Fruit fly (Drosophila melanogaster) whole organism, embryonic: ENCODE measurements around the gene Lsd-1.
A peak's percentile ranks its signal among the peaks of the same experiment; 100 is the strongest.

ENCODE experiments used
- ATbp ChIP-seq: fragments of 200-800 bp; sonication (Bioruptor generic); optimal IDR thresholded peaks from 2 replicates; lab custom pipeline; 2017; ENCODE audit warnings: missing biosample characterization, mild to moderate bottlenecking, missing genetic modification characterization, missing genetic modification reagents
- Adf1 ChIP-seq: fragments of 200-800 bp; sonication (Bioruptor generic); IDR thresholded peaks from 2 replicates; pipeline ENCODE4 v1.3.6; 2022; ENCODE audit warnings: missing biosample characterization, missing genetic modification characterization
- BEAF-32 ChIP-seq: fragments of 200-800 bp; sonication (Bioruptor generic); optimal IDR thresholded peaks from 3 replicates; lab custom pipeline; 2017; ENCODE audit warnings: missing biosample characterization, missing genetic modification characterization, mild to moderate bottlenecking, moderate library complexity, missing genetic modification reagents
- CG10654 ChIP-seq: fragments of 200-800 bp; sonication (Bioruptor generic); optimal IDR thresholded peaks from 2 replicates; lab custom pipeline; 2016; ENCODE audit warnings: missing biosample characterization, missing genetic modification characterization
- CG15011 ChIP-seq: fragments of 200-800 bp; sonication (Bioruptor generic); optimal IDR thresholded peaks from 3 replicates; lab custom pipeline; 2018; ENCODE audit warnings: missing biosample characterization, mild to moderate bottlenecking, missing genetic modification characterization
- CG15514 ChIP-seq: fragments of 200-800 bp; sonication (Bioruptor generic); optimal IDR thresholded peaks from 3 replicates; lab custom pipeline; 2017; ENCODE audit warnings: missing biosample characterization, missing genetic modification characterization, mild to moderate bottlenecking, moderate library complexity, missing genetic modification reagents
- CG1603 ChIP-seq: fragments of 200-800 bp; sonication (Bioruptor generic); optimal IDR thresholded peaks from 2 replicates; lab custom pipeline; 2019; ENCODE audit warnings: missing biosample characterization, mild to moderate bottlenecking, missing genetic modification characterization, moderate library complexity
- CG16813 ChIP-seq: fragments of 200-800 bp; sonication (Bioruptor generic); IDR thresholded peaks from 3 replicates; pipeline ENCODE4 v1.3.6; 2022; ENCODE audit warnings: missing biosample characterization, missing genetic modification characterization; ENCODE audit not compliant: partially characterized antibody
- CG16815 ChIP-seq: fragments of 200-800 bp; sonication (Bioruptor generic); optimal IDR thresholded peaks from 3 replicates; lab custom pipeline; 2017; ENCODE audit warnings: missing biosample characterization, mild to moderate bottlenecking, missing genetic modification characterization
- CG17359 ChIP-seq: fragments of 200-800 bp; sonication (Bioruptor generic); optimal IDR thresholded peaks from 3 replicates; lab custom pipeline; 2018; ENCODE audit warnings: missing biosample characterization, mild to moderate bottlenecking, missing genetic modification characterization, moderate library complexity
- CG17568 ChIP-seq: fragments of 200-800 bp; sonication (Bioruptor generic); optimal IDR thresholded peaks from 2 replicates; lab custom pipeline; 2018; ENCODE audit warnings: missing biosample characterization, mild to moderate bottlenecking, missing genetic modification characterization, moderate library complexity
- CG2678 ChIP-seq: fragments of 200-800 bp; sonication (Bioruptor generic); optimal IDR thresholded peaks from 3 replicates; lab custom pipeline; 2019; ENCODE audit warnings: missing biosample characterization, mild to moderate bottlenecking, missing genetic modification characterization, moderate library complexity
- CG31365 ChIP-seq: fragments of 200-800 bp; sonication (Bioruptor generic); optimal IDR thresholded peaks from 2 replicates; lab custom pipeline; 2018; ENCODE audit warnings: missing biosample characterization, mild to moderate bottlenecking, missing genetic modification characterization
- CG34422 ChIP-seq: fragments of 200-800 bp; sonication (Bioruptor generic); IDR thresholded peaks from 3 replicates; pipeline ENCODE4 v1.3.6; 2022; ENCODE audit warnings: missing biosample characterization, missing genetic modification characterization
- CG6791 ChIP-seq: fragments of 200-800 bp; sonication (Bioruptor generic); IDR thresholded peaks from 3 replicates; pipeline ENCODE4 v1.3.6; 2022; ENCODE audit warnings: missing biosample characterization, missing genetic modification characterization; ENCODE audit not compliant: partially characterized antibody
- CG7372 ChIP-seq: fragments of 200-800 bp; sonication (Bioruptor generic); IDR thresholded peaks from 2 replicates; pipeline ENCODE4 v1.3.6; 2022; ENCODE audit warnings: missing biosample characterization, missing genetic modification characterization
- CG8290 ChIP-seq, 3 experiments: fragments of 200-800 bp; sonication (Bioruptor generic); optimal IDR thresholded peaks; 2 replicates each; lab custom pipeline; 2016 to 2019; ENCODE audit warnings: missing biosample characterization in 3 of 3, missing genetic modification characterization in 3 of 3, mild to moderate bottlenecking in 2 of 3, moderate library complexity in 1 of 3
- CG8944 ChIP-seq: fragments of 200-800 bp; sonication (Bioruptor generic); optimal IDR thresholded peaks from 3 replicates; lab custom pipeline; 2016; ENCODE audit warnings: missing biosample characterization, missing genetic modification characterization
- CG9215 ChIP-seq: fragments of 200-800 bp; sonication (Bioruptor generic); IDR thresholded peaks from 2 replicates; pipeline ENCODE4 v1.3.6; 2022; ENCODE audit warnings: missing biosample characterization, missing genetic modification characterization
- CkIIα-i1 ChIP-seq: fragments of 200-800 bp; sonication (Bioruptor generic); IDR thresholded peaks from 2 replicates; pipeline ENCODE4 v1.3.6; 2022; ENCODE audit warnings: missing biosample characterization, missing genetic modification characterization
- Dip3 ChIP-seq: fragments of 200-800 bp; sonication (Bioruptor generic); optimal IDR thresholded peaks from 3 replicates; lab custom pipeline; 2016; ENCODE audit warnings: missing biosample characterization, missing genetic modification characterization
- E2f2 ChIP-seq: fragments of 200-800 bp; sonication (Bioruptor generic); IDR thresholded peaks from 2 replicates; pipeline ENCODE4 v1.3.6; 2022; ENCODE audit warnings: missing biosample characterization, missing genetic modification characterization
- Ets97D ChIP-seq: fragments of 200-800 bp; sonication (Bioruptor generic); optimal IDR thresholded peaks from 3 replicates; lab custom pipeline; 2016; ENCODE audit warnings: missing biosample characterization, missing genetic modification characterization
- Gsc ChIP-seq: fragments of 200-800 bp; sonication (Bioruptor generic); IDR thresholded peaks from 2 replicates; pipeline ENCODE4 v1.3.6; 2022; ENCODE audit warnings: missing biosample characterization, missing genetic modification characterization
- Med ChIP-seq: fragments of 200-800 bp; sonication (Bioruptor generic); peaks from one replicate; lab custom pipeline; 2016; ENCODE audit warnings: missing biosample characterization, missing genetic modification characterization, mild to moderate bottlenecking, inconsistent platforms, moderate library complexity
- Optix ChIP-seq: fragments of 200-800 bp; sonication (Bioruptor generic); IDR thresholded peaks from 3 replicates; pipeline ENCODE4 v1.3.6; 2022; ENCODE audit warnings: missing biosample characterization, missing genetic modification characterization
- Pdp1 ChIP-seq, 2 experiments: fragments of 200-800 bp; sonication (Bioruptor generic); optimal IDR thresholded peaks; 3 replicates each; lab custom pipeline; 2016; ENCODE audit warnings: missing biosample characterization in 2 of 2, missing genetic modification characterization in 2 of 2, mild to moderate bottlenecking in 1 of 2, moderate library complexity in 1 of 2
- Rx ChIP-seq: fragments of 200-800 bp; sonication (Bioruptor generic); IDR thresholded peaks from 2 replicates; pipeline ENCODE4 v1.3.6; 2022; ENCODE audit warnings: missing biosample characterization, missing genetic modification characterization
- Trl ChIP-seq, 3 experiments: fragments of >200 bp in 2 of 3; fragments of 200-800 bp in 1 of 3; sonication (Bioruptor generic) in 1 of 3; optimal IDR thresholded peaks; 2 replicates in 1 of 3; 3 replicates in 2 of 3; lab custom pipeline; 2016 to 2017; ENCODE audit warnings: missing biosample characterization in 1 of 3, missing genetic modification characterization in 1 of 3
- br ChIP-seq: fragments of >200 bp; optimal IDR thresholded peaks from 2 replicates; lab custom pipeline; 2017
- corto ChIP-seq: fragments of 200-800 bp; sonication (Bioruptor generic); optimal IDR thresholded peaks from 2 replicates; lab custom pipeline; 2016; ENCODE audit warnings: missing biosample characterization, mild to moderate bottlenecking, missing genetic modification characterization, moderate library complexity
- ftz-f1 ChIP-seq: fragments of 200-800 bp; sonication (Bioruptor generic); optimal IDR thresholded peaks from 2 replicates; lab custom pipeline; 2016; ENCODE audit warnings: missing biosample characterization, missing genetic modification characterization
- gsb ChIP-seq: fragments of 200-800 bp; sonication (Bioruptor generic); IDR thresholded peaks from 2 replicates; pipeline ENCODE4 v1.3.6; 2022; ENCODE audit warnings: missing biosample characterization, missing genetic modification characterization
- gsb-n ChIP-seq: fragments of 200-800 bp; sonication (Bioruptor generic); optimal IDR thresholded peaks from 3 replicates; lab custom pipeline; 2018; ENCODE audit warnings: missing biosample characterization, mild to moderate bottlenecking, missing genetic modification characterization
- hkb ChIP-seq, 2 experiments: fragments of 200-800 bp in 1 of 2; fragments of >200 bp in 1 of 2; sonication (Bioruptor generic) in 1 of 2; IDR thresholded peaks in 1 of 2; optimal IDR thresholded peaks in 1 of 2; 2 replicates each; pipeline versions ENCODE4 v1.3.6 to Lab custom; 2017 to 2022; ENCODE audit warnings: missing biosample characterization in 1 of 2, missing genetic modification characterization in 1 of 2
- lov ChIP-seq, 2 experiments: fragments of 200-800 bp in 1 of 2; fragments of >200 bp in 1 of 2; sonication (Bioruptor generic) in 1 of 2; IDR thresholded peaks in 1 of 2; optimal IDR thresholded peaks in 1 of 2; 2 replicates in 1 of 2; 3 replicates in 1 of 2; pipeline versions ENCODE4 v1.3.6 to Lab custom; 2017 to 2022; ENCODE audit warnings: missing biosample characterization in 1 of 2, missing genetic modification characterization in 1 of 2
- maf-S ChIP-seq: fragments of 200-800 bp; sonication (Bioruptor generic); optimal IDR thresholded peaks from 2 replicates; lab custom pipeline; 2016; ENCODE audit warnings: missing biosample characterization, missing genetic modification characterization
- mam ChIP-seq: fragments of 200-800 bp; sonication (Bioruptor generic); optimal IDR thresholded peaks from 3 replicates; lab custom pipeline; 2016; ENCODE audit warnings: missing biosample characterization, missing genetic modification characterization
- p53 ChIP-seq: fragments of 200-800 bp; sonication (Bioruptor generic); optimal IDR thresholded peaks from 2 replicates; lab custom pipeline; 2016; ENCODE audit warnings: missing biosample characterization, missing genetic modification characterization
- peb ChIP-seq: fragments of 200-800 bp; sonication (Bioruptor generic); IDR thresholded peaks from 2 replicates; pipeline ENCODE4 v1.3.6; 2022; ENCODE audit warnings: missing biosample characterization, missing genetic modification characterization
- schlank ChIP-seq: fragments of 200-800 bp; sonication (Bioruptor generic); optimal IDR thresholded peaks from 2 replicates; lab custom pipeline; 2018; ENCODE audit warnings: missing biosample characterization, mild to moderate bottlenecking, missing genetic modification characterization
- scrt ChIP-seq: fragments of 200-800 bp; sonication (Bioruptor generic); optimal IDR thresholded peaks from 2 replicates; lab custom pipeline; 2018; ENCODE audit warnings: missing biosample characterization, mild to moderate bottlenecking, missing genetic modification characterization, moderate library complexity
- shn ChIP-seq: fragments of 200-800 bp; sonication (Bioruptor generic); optimal IDR thresholded peaks from 3 replicates; lab custom pipeline; 2016; ENCODE audit warnings: missing biosample characterization, missing genetic modification characterization
- so ChIP-seq: fragments of 200-800 bp; sonication (Bioruptor generic); IDR thresholded peaks from 3 replicates; pipeline ENCODE4 v1.3.6; 2022; ENCODE audit warnings: missing biosample characterization, missing genetic modification characterization
- tio ChIP-seq: fragments of 200-800 bp; sonication (Bioruptor generic); optimal IDR thresholded peaks from 2 replicates; lab custom pipeline; 2017; ENCODE audit warnings: missing biosample characterization, missing genetic modification characterization, inconsistent platforms
- toy ChIP-seq: fragments of 200-800 bp; sonication (Bioruptor generic); IDR thresholded peaks from 2 replicates; pipeline ENCODE4 v1.3.6; 2022; ENCODE audit warnings: missing biosample characterization, missing genetic modification characterization
- trh ChIP-seq: fragments of 200-800 bp; sonication (Bioruptor generic); optimal IDR thresholded peaks from 2 replicates; lab custom pipeline; 2016; ENCODE audit warnings: missing biosample characterization, missing genetic modification characterization
- vnd ChIP-seq: fragments of 200-800 bp; sonication (Bioruptor generic); IDR thresholded peaks from 3 replicates; pipeline ENCODE4 v1.3.6; 2022; ENCODE audit warnings: missing biosample characterization, missing genetic modification characterization; ENCODE audit not compliant: partially characterized antibody

The Lsd-1 gene

DNA sequence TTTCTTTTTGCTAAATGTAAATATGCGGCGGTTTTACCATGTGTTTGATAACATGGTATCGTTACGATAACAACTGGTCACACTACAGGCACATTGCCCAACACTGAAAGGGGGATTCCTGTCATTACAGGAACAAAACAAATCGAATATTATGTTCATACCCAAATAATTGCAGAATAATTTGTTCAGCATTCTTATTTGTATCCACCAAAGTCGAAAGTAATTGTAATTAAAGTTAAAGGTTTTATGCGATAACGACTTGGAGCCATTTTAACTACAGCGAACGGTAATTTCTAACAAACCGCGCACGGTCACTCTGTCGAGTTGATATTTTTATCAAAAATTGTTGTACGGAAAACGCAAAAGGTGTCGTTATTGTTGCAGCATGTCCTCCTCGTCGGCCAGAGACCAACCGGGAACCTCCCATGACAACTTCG is 3.8 kb downstream of the Lsd-1 start, which contains the start of the genes CG10214 and CG10375 (continued):
- TF ChIP-seq Optix (GFP tag; lab: Robert Waterston, UW) (0 out of 3 replicates have a peak, but pooled peaks have one; percentile 25), gsb (GFP tag; lab: Robert Waterston, UW) (no peak), trh (peak; percentile 41), schlank (tag; lab: Kevin White, UChicago) (peak; percentile 30), CG34422 (GFP tag; lab: Robert Waterston, UW) (peak; percentile 34; the same call in 1 of the 3 replicates), peb (GFP tag; lab: Robert Waterston, UW) (no peak), CG16815 (GFP tag; lab: Kevin White, UChicago) (peak; percentile 20), p53 (GFP tag; lab: Kevin White, UChicago) (peak; percentile 48), corto (GFP tag; lab: Kevin White, UChicago) (no peak), ftz-f1 (GFP tag; lab: Kevin White, UChicago) (peak; percentile 25), E2f2 (GFP tag; lab: Robert Waterston, UW) (peak; percentile 69), toy (no peak), CG1603 (tag; lab: Kevin White, UChicago) (peak; percentile 94), vnd (GFP tag; lab: Robert Waterston, UW) (no peak), CG2678 (tag; lab: Kevin White, UChicago) (peak; percentile 74), shn (GFP tag; lab: Kevin White, UChicago) (peak; percentile 83), Pdp1 (GFP tag; optimal IDR thresholded peaks at IDR 0.05; lab: Kevin White, UChicago) (peak; percentile 81 to 96), CG31365 (tag; lab: Kevin White, UChicago) (no peak), ATbp (GFP tag; lab: Kevin White, UChicago) (no peak), CG16813 (peak; percentile 50), mam (peak; percentile 87), CG15011 (GFP tag; lab: Kevin White, UChicago) (no peak), hkb (optimal IDR thresholded peaks at IDR 0.05; lab: Kevin White, UChicago) (peak; percentile 49), hkb (GFP tag; IDR thresholded peaks at IDR 0.05; lab: Robert Waterston, UW) (peak; percentile 68), CG9215 (GFP tag; lab: Robert Waterston, UW) (peak; percentile 57; the same call in 1 of the 2 replicates), br (lab: Kevin White, UChicago) (no peak), CG8944 (GFP tag; lab: Kevin White, UChicago) (peak; percentile 78), BEAF-32 (GFP tag; lab: Kevin White, UChicago) (peak; percentile 72), Gsc (GFP tag; lab: Robert Waterston, UW) (no peak), Adf1 (no peak; the same call in 1 of the 2 replicates), Trl (optimal IDR thresholded peaks at IDR 0.05; lab: Kevin White, UChicago) (no peak), Trl (GFP tag; optimal IDR thresholded peaks at IDR 0.05; lab: Kevin White, UChicago) (peak; percentile 88), lov (optimal IDR thresholded peaks at IDR 0.05; lab: Kevin White, UChicago) (no peak), lov (GFP tag; IDR thresholded peaks at IDR 0.05; lab: Robert Waterston, UW) (peak; percentile 74; the same call in 1 of the 3 replicates), Rx (GFP tag; lab: Robert Waterston, UW) (peak; percentile 59), Med (peak; percentile 98), CG6791 (GFP tag; lab: Robert Waterston, UW) (no peak), CG10654 (GFP tag; lab: Kevin White, UChicago) (peak; percentile 73), Ets97D (GFP tag; lab: Kevin White, UChicago) (peak; percentile 87), tio (GFP tag; lab: Kevin White, UChicago) (no peak), CG17359 (tag; lab: Kevin White, UChicago) (peak; percentile 67), CG7372 (GFP tag; lab: Robert Waterston, UW) (peak; percentile 45; the same call in 1 of the 2 replicates), so (GFP tag; lab: Robert Waterston, UW) (no peak), CG15514 (GFP tag; lab: Kevin White, UChicago) (peak; percentile 72), CG17568 (GFP tag; lab: Kevin White, UChicago) (no peak), gsb-n (tag; lab: Kevin White, UChicago) (peak; percentile 50), scrt (GFP tag; lab: Kevin White, UChicago) (no peak), maf-S (GFP tag; lab: Kevin White, UChicago) (peak; percentile 74), CG8290 (GFP tag; optimal IDR thresholded peaks at IDR 0.05; lab: Kevin White, UChicago) (peak; percentile 85), CG8290 (tag; optimal IDR thresholded peaks at IDR 0.05; lab: Kevin White, UChicago) (peak; percentile 57 to 92), CkIIα-i1 (GFP tag; lab: Robert Waterston, UW) (no peak), Dip3 (peak; percentile 80)
